Fruit fly (Drosophila melanogaster): ENCODE measurements around the gene CecA1.

dm6 chr3R:30255255-30256121 is 44.8 kb downstream of the CecA1 start:
- TF ChIP-seq psq (optimal IDR thresholded peaks at IDR 0.05) (no peak), ttk (optimal IDR thresholded peaks at IDR 0.05) (no peak), h (optimal IDR thresholded peaks at IDR 0.05) (no peak), Sin3A (optimal IDR thresholded peaks at IDR 0.05) (no peak)
